Fruit fly (Drosophila melanogaster) whole organism, pupa: ENCODE results near the gene Gr94a.

Experiments
- CG10348 ChIP-seq: fragments of 200-800 bp; sonication (Bioruptor generic); IDR thresholded peaks from 2 replicates; pipeline ENCODE4 v1.3.6; 2022; ENCODE audit warnings: missing biosample characterization, missing genetic modification characterization
- CG12605 ChIP-seq: fragments of 200-800 bp; sonication (Bioruptor generic); IDR thresholded peaks from 2 replicates; pipeline ENCODE4 v1.3.6; 2022; ENCODE audit warnings: missing biosample characterization, missing genetic modification characterization
- CG13204 ChIP-seq: fragments of 200-800 bp; sonication (Bioruptor generic); optimal IDR thresholded peaks from 2 replicates; lab custom pipeline; 2018; ENCODE audit warnings: missing biosample characterization, mild to moderate bottlenecking, missing genetic modification characterization, moderate library complexity
- CG14655 ChIP-seq: fragments of 200-800 bp; sonication (Bioruptor generic); optimal IDR thresholded peaks from 3 replicates; lab custom pipeline; 2017; ENCODE audit warnings: mild to moderate bottlenecking, missing biosample characterization, missing genetic modification reagents, missing genetic modification characterization
- CG15710 ChIP-seq: fragments of 200-800 bp; sonication (Bioruptor generic); optimal IDR thresholded peaks from 2 replicates; lab custom pipeline; 2018; ENCODE audit warnings: missing biosample characterization, mild to moderate bottlenecking, missing genetic modification characterization, moderate library complexity
- CG17806 ChIP-seq: fragments of 200-800 bp; sonication (Bioruptor generic); optimal IDR thresholded peaks from 2 replicates; lab custom pipeline; 2018; ENCODE audit warnings: missing biosample characterization, mild to moderate bottlenecking, missing genetic modification characterization, moderate library complexity
- CG32121 ChIP-seq: fragments of 200-800 bp; sonication (Bioruptor generic); IDR thresholded peaks from 2 replicates; pipeline ENCODE4 v1.3.6; 2022; ENCODE audit warnings: missing biosample characterization, missing genetic modification characterization
- CG34367 ChIP-seq: fragments of 200-800 bp; sonication (Bioruptor generic); optimal IDR thresholded peaks from 2 replicates; lab custom pipeline; 2018; ENCODE audit warnings: missing biosample characterization, mild to moderate bottlenecking, missing genetic modification characterization
- CG4496 ChIP-seq: fragments of 200-800 bp; sonication (Bioruptor generic); IDR thresholded peaks from 3 replicates; pipeline ENCODE4 v1.3.6; 2022; ENCODE audit warnings: missing biosample characterization, missing genetic modification characterization
- CG8159 ChIP-seq: fragments of 200-800 bp; sonication (Bioruptor generic); optimal IDR thresholded peaks from 3 replicates; lab custom pipeline; 2018; ENCODE audit warnings: missing biosample characterization, mild to moderate bottlenecking, missing genetic modification characterization, moderate library complexity
- CG8301 ChIP-seq: fragments of 200-800 bp; sonication (Bioruptor generic); optimal IDR thresholded peaks from 2 replicates; lab custom pipeline; 2018; ENCODE audit warnings: missing biosample characterization, mild to moderate bottlenecking, missing genetic modification characterization
- CG9948 ChIP-seq: fragments of 200-800 bp; sonication (Bioruptor generic); optimal IDR thresholded peaks from 2 replicates; lab custom pipeline; 2018; ENCODE audit warnings: missing biosample characterization, mild to moderate bottlenecking, missing genetic modification characterization, moderate library complexity
- D1 ChIP-seq: fragments of 200-800 bp; sonication (Bioruptor generic); optimal IDR thresholded peaks from 2 replicates; lab custom pipeline; 2018; ENCODE audit warnings: missing biosample characterization, mild to moderate bottlenecking, missing genetic modification characterization, moderate library complexity
- EcR ChIP-seq: fragments of 200-800 bp; sonication (Bioruptor generic); optimal IDR thresholded peaks from 3 replicates; lab custom pipeline; 2019; ENCODE audit warnings: missing biosample characterization, missing genetic modification characterization, mild to moderate bottlenecking, moderate library complexity, missing genetic modification reagents
- Ets98B ChIP-seq: fragments of 200-800 bp; sonication (Bioruptor generic); IDR thresholded peaks from 2 replicates; pipeline ENCODE4 v1.3.6; 2022; ENCODE audit warnings: missing biosample characterization, missing genetic modification characterization
- Pif1A ChIP-seq: fragments of 200-800 bp; sonication (Bioruptor generic); optimal IDR thresholded peaks from 3 replicates; lab custom pipeline; 2016; ENCODE audit warnings: missing biosample characterization, missing genetic modification characterization
- Pif1B ChIP-seq: fragments of 200-800 bp; sonication (Bioruptor generic); optimal IDR thresholded peaks from 3 replicates; lab custom pipeline; 2016; ENCODE audit warnings: missing biosample characterization, missing genetic modification characterization
- Snoo ChIP-seq: fragments of 200-800 bp; sonication (Bioruptor generic); optimal IDR thresholded peaks from 3 replicates; lab custom pipeline; 2017; ENCODE audit warnings: missing biosample characterization, mild to moderate bottlenecking, missing genetic modification characterization, inconsistent platforms
- fd96Ca ChIP-seq: fragments of 200-800 bp; sonication (Bioruptor generic); IDR thresholded peaks from 3 replicates; pipeline ENCODE4 v1.3.6; 2022; ENCODE audit warnings: missing biosample characterization, missing genetic modification characterization
- gl ChIP-seq: fragments of 200-800 bp; sonication (Bioruptor generic); optimal IDR thresholded peaks from 2 replicates; lab custom pipeline; 2018; ENCODE audit warnings: missing biosample characterization, mild to moderate bottlenecking, missing genetic modification characterization
- rn ChIP-seq: fragments of 200-800 bp; sonication (Bioruptor generic); IDR thresholded peaks from 2 replicates; pipeline ENCODE4 v1.3.6; 2022; ENCODE audit warnings: missing biosample characterization, missing genetic modification characterization

The Gr94a gene

dm6 chr3R:23091586-23092228 is 40.2 kb downstream of the Gr94a start, which contains the start of the genes CG17110 and CG6726:
CG17110 (plus strand) TSS chr3R:23091724.
CG6726 (plus strand) TSS chr3R:23091724.
- TF ChIP-seq D1: no peak
- no peak for TF ChIP-seq rn
- TF ChIP-seq Snoo (tag; lab: Kevin White, UChicago): no peak
- TF ChIP-seq CG15710 (tag; lab: Kevin White, UChicago): no peak
- no peak for TF ChIP-seq Pif1A (GFP tag; lab: Kevin White, UChicago)
- TF ChIP-seq gl: no peak
- TF ChIP-seq Pif1B (GFP tag; lab: Kevin White, UChicago): no peak
- TF ChIP-seq CG9948 (tag; lab: Kevin White, UChicago): no peak
- no peak for TF ChIP-seq CG8159
- TF ChIP-seq CG10348: no peak
- no peak for TF ChIP-seq CG4496 (GFP tag; lab: Robert Waterston, UW)
- TF ChIP-seq CG13204 (GFP tag; lab: Kevin White, UChicago): no peak
- TF ChIP-seq CG17806 (tag; lab: Kevin White, UChicago): no peak
- TF ChIP-seq EcR (GFP tag; lab: Kevin White, UChicago): no peak
- TF ChIP-seq CG32121 (GFP tag; lab: Robert Waterston, UW): no peak
- no peak for TF ChIP-seq Ets98B

dm6 chr3R:23095346-23095745 is 43.9 kb downstream of the Gr94a start, which contains the start of gene CG17109:
CG17109 (plus strand) TSS chr3R:23095690.
- TF ChIP-seq rn (no peak), CG10348 (no peak), CG34367 (tag; lab: Kevin White, UChicago) (no peak), Snoo (tag; lab: Kevin White, UChicago) (no peak), Ets98B (no peak), CG14655 (no peak), D1 (no peak), fd96Ca (GFP tag; lab: Robert Waterston, UW) (no peak), CG15710 (tag; lab: Kevin White, UChicago) (no peak), EcR (GFP tag; lab: Kevin White, UChicago) (no peak), CG8301 (tag; lab: Kevin White, UChicago) (no peak), CG9948 (tag; lab: Kevin White, UChicago) (no peak), CG32121 (GFP tag; lab: Robert Waterston, UW) (no peak), Pif1B (GFP tag; lab: Kevin White, UChicago) (no peak), CG17806 (tag; lab: Kevin White, UChicago) (no peak), CG12605 (GFP tag; lab: Robert Waterston, UW) (no peak)

dm6 chr3R:23097197-23097809 is 45.8 kb downstream of the Gr94a start, which contains the start of gene CG6733:
CG6733 (plus strand) TSS chr3R:23097728.
- TF ChIP-seq CG34367 (tag; lab: Kevin White, UChicago) (no peak), CG8159 (no peak), EcR (GFP tag; lab: Kevin White, UChicago) (no peak), CG17806 (tag; lab: Kevin White, UChicago) (no peak), CG32121 (GFP tag; lab: Robert Waterston, UW) (no peak), gl (no peak)

- TF ChIP-seq D1: no peak
These were observed 47.7 kb downstream of the Gr94a start, which contains the start of gene CG6738 for dm6 chr3R:23099233-23099632. CG6738 (plus strand) TSS chr3R:23099533.
